Fruit fly (Drosophila melanogaster) whole organism, embryonic: ENCODE measurements around the gene CG7402.

Source experiments
- ATbp ChIP-seq: fragments of 200-800 bp; sonication (Bioruptor generic); optimal IDR thresholded peaks from 2 replicates; lab custom pipeline; 2017; ENCODE audit warnings: missing biosample characterization, mild to moderate bottlenecking, missing genetic modification characterization, missing genetic modification reagents
- Bgb ChIP-seq: fragments of 200-800 bp; sonication (Bioruptor generic); IDR thresholded peaks from 2 replicates; pipeline ENCODE4 v1.3.6; 2022; ENCODE audit warnings: missing biosample characterization, missing genetic modification characterization; ENCODE audit not compliant: partially characterized antibody
- CG12155 ChIP-seq: fragments of 200-800 bp; sonication (Bioruptor generic); optimal IDR thresholded peaks from 3 replicates; lab custom pipeline; 2016; ENCODE audit warnings: missing biosample characterization, missing genetic modification characterization
- CG12769 ChIP-seq: fragments of 200-800 bp; sonication (Bioruptor generic); optimal IDR thresholded peaks from 2 replicates; lab custom pipeline; 2019; ENCODE audit warnings: missing biosample characterization, mild to moderate bottlenecking, missing genetic modification characterization, moderate library complexity
- CG14860 ChIP-seq: fragments of 200-800 bp; sonication (Bioruptor generic); IDR thresholded peaks from 3 replicates; pipeline ENCODE4 v1.3.6; 2022; ENCODE audit warnings: missing biosample characterization, missing genetic modification characterization; ENCODE audit not compliant: partially characterized antibody
- CG15269 ChIP-seq: fragments of 200-800 bp; sonication (Bioruptor generic); optimal IDR thresholded peaks from 2 replicates; lab custom pipeline; 2018; ENCODE audit warnings: missing biosample characterization, mild to moderate bottlenecking, missing genetic modification characterization, moderate library complexity
- CG16813 ChIP-seq: fragments of 200-800 bp; sonication (Bioruptor generic); IDR thresholded peaks from 3 replicates; pipeline ENCODE4 v1.3.6; 2022; ENCODE audit warnings: missing biosample characterization, missing genetic modification characterization; ENCODE audit not compliant: partially characterized antibody
- CG17612 ChIP-seq: fragments of 200-800 bp; sonication (Bioruptor generic); IDR thresholded peaks from 2 replicates; pipeline ENCODE4 v1.3.6; 2022; ENCODE audit warnings: missing biosample characterization, missing genetic modification characterization
- CG34224 ChIP-seq: fragments of 200-800 bp; sonication (Bioruptor generic); IDR thresholded peaks from 3 replicates; pipeline ENCODE4 v1.3.6; 2022; ENCODE audit warnings: missing biosample characterization, missing genetic modification characterization; ENCODE audit not compliant: partially characterized antibody
- CG34422 ChIP-seq: fragments of 200-800 bp; sonication (Bioruptor generic); IDR thresholded peaks from 3 replicates; pipeline ENCODE4 v1.3.6; 2022; ENCODE audit warnings: missing biosample characterization, missing genetic modification characterization
- CG42726 ChIP-seq: fragments of 200-800 bp; sonication (Bioruptor generic); IDR thresholded peaks from 2 replicates; pipeline ENCODE4 v1.3.6; 2022; ENCODE audit warnings: missing biosample characterization, missing genetic modification characterization; ENCODE audit not compliant: partially characterized antibody
- CG7357 ChIP-seq: fragments of 200-800 bp; sonication (Bioruptor generic); IDR thresholded peaks from 3 replicates; pipeline ENCODE4 v1.3.6; 2022; ENCODE audit warnings: missing biosample characterization, missing genetic modification characterization
- CG8290 ChIP-seq, 3 experiments: fragments of 200-800 bp; sonication (Bioruptor generic); optimal IDR thresholded peaks; 2 replicates each; lab custom pipeline; 2016 to 2019; ENCODE audit warnings: missing biosample characterization in 3 of 3, missing genetic modification characterization in 3 of 3, mild to moderate bottlenecking in 2 of 3, moderate library complexity in 1 of 3
- CG9215 ChIP-seq: fragments of 200-800 bp; sonication (Bioruptor generic); IDR thresholded peaks from 2 replicates; pipeline ENCODE4 v1.3.6; 2022; ENCODE audit warnings: missing biosample characterization, missing genetic modification characterization
- Eip74EF ChIP-seq, 2 experiments: fragments of 200-800 bp in 1 of 2; fragments of >200 bp in 1 of 2; sonication (Bioruptor generic) in 1 of 2; optimal IDR thresholded peaks; 2 replicates each; lab custom pipeline; 2017 to 2019; ENCODE audit warnings: missing biosample characterization in 2 of 2, missing genetic modification characterization in 2 of 2, mild to moderate bottlenecking in 1 of 2, moderate library complexity in 1 of 2
- Elba2 ChIP-seq: fragments of 200-800 bp; sonication (Bioruptor generic); optimal IDR thresholded peaks from 3 replicates; lab custom pipeline; 2016; ENCODE audit warnings: missing biosample characterization, missing genetic modification characterization
- Ets65A ChIP-seq: fragments of 200-800 bp; sonication (Bioruptor generic); peaks from one replicate; lab custom pipeline; 2016; ENCODE audit warnings: missing biosample characterization, missing genetic modification characterization
- HLH4C ChIP-seq: fragments of 200-800 bp; sonication (Bioruptor generic); IDR thresholded peaks from 3 replicates; pipeline ENCODE4 v1.3.6; 2022; ENCODE audit warnings: missing biosample characterization, missing genetic modification characterization; ENCODE audit not compliant: partially characterized antibody
- Med ChIP-seq: fragments of 200-800 bp; sonication (Bioruptor generic); peaks from one replicate; lab custom pipeline; 2016; ENCODE audit warnings: missing biosample characterization, missing genetic modification characterization, mild to moderate bottlenecking, inconsistent platforms, moderate library complexity
- Meics ChIP-seq: fragments of 200-800 bp; sonication (Bioruptor generic); optimal IDR thresholded peaks from 2 replicates; lab custom pipeline; 2017; ENCODE audit warnings: missing biosample characterization, mild to moderate bottlenecking, missing genetic modification characterization
- Nf-YB ChIP-seq: fragments of 200-800 bp; sonication (Bioruptor generic); optimal IDR thresholded peaks from 3 replicates; lab custom pipeline; 2019; ENCODE audit warnings: missing biosample characterization, mild to moderate bottlenecking, missing genetic modification characterization, moderate library complexity
- Nf-YC ChIP-seq: fragments of 200-800 bp; optimal IDR thresholded peaks from 3 replicates; lab custom pipeline; 2019; ENCODE audit warnings: missing biosample characterization, mild to moderate bottlenecking, missing genetic modification characterization, moderate library complexity
- NfI ChIP-seq: fragments of 200-800 bp; sonication (Bioruptor generic); optimal IDR thresholded peaks from 3 replicates; lab custom pipeline; 2018; ENCODE audit warnings: missing biosample characterization, mild to moderate bottlenecking, missing genetic modification characterization, moderate library complexity
- Scr ChIP-seq: fragments of 200-800 bp; sonication (Bioruptor generic); IDR thresholded peaks from 2 replicates; pipeline ENCODE4 v1.3.6; 2022; ENCODE audit warnings: missing biosample characterization, missing genetic modification characterization; ENCODE audit not compliant: partially characterized antibody
- Stat92E ChIP-seq, 3 experiments: fragments of >200 bp in 2 of 3; fragments of 200-800 bp in 1 of 3; sonication (Bioruptor generic) in 1 of 3; optimal IDR thresholded peaks; 2 replicates each; lab custom pipeline; 2017 to 2019; ENCODE audit warnings: missing biosample characterization in 3 of 3, missing genetic modification characterization in 3 of 3, mild to moderate bottlenecking in 1 of 3, moderate library complexity in 1 of 3
- abd-A ChIP-seq: fragments of 200-800 bp; sonication (Bioruptor generic); optimal IDR thresholded peaks from 3 replicates; lab custom pipeline; 2019; ENCODE audit warnings: missing biosample characterization, mild to moderate bottlenecking, missing genetic modification characterization, moderate library complexity
- al ChIP-seq: fragments of 200-800 bp; sonication (Bioruptor generic); IDR thresholded peaks from 2 replicates; pipeline ENCODE4 v1.3.6; 2022; ENCODE audit warnings: missing biosample characterization, missing genetic modification characterization
- ato ChIP-seq: fragments of 200-800 bp; sonication (Bioruptor generic); IDR thresholded peaks from 2 replicates; pipeline ENCODE4 v1.3.6; 2022; ENCODE audit warnings: missing biosample characterization, missing genetic modification characterization; ENCODE audit not compliant: partially characterized antibody
- chinmo ChIP-seq: fragments of 200-800 bp; sonication (Bioruptor generic); IDR thresholded peaks from 4 replicates; pipeline ENCODE4 v1.3.6; 2022; ENCODE audit warnings: missing biosample characterization, missing genetic modification characterization; ENCODE audit not compliant: partially characterized antibody
- cwo ChIP-seq: fragments of 200-800 bp; sonication (Bioruptor generic); optimal IDR thresholded peaks from 3 replicates; lab custom pipeline; 2017; ENCODE audit warnings: missing biosample characterization, missing genetic modification characterization, mild to moderate bottlenecking, moderate library complexity, missing genetic modification reagents
- dan ChIP-seq: fragments of 200-800 bp; sonication (Bioruptor generic); IDR thresholded peaks from 2 replicates; pipeline ENCODE4 v1.3.6; 2022; ENCODE audit warnings: missing biosample characterization, missing genetic modification characterization
- ftz-f1 ChIP-seq: fragments of 200-800 bp; sonication (Bioruptor generic); optimal IDR thresholded peaks from 2 replicates; lab custom pipeline; 2016; ENCODE audit warnings: missing biosample characterization, missing genetic modification characterization
- gsb-n ChIP-seq: fragments of 200-800 bp; sonication (Bioruptor generic); optimal IDR thresholded peaks from 3 replicates; lab custom pipeline; 2018; ENCODE audit warnings: missing biosample characterization, mild to moderate bottlenecking, missing genetic modification characterization
- knrl ChIP-seq: fragments of 200-800 bp; sonication (Bioruptor generic); IDR thresholded peaks from 3 replicates; pipeline ENCODE4 v1.3.6; 2022; ENCODE audit warnings: missing biosample characterization, missing genetic modification characterization; ENCODE audit not compliant: partially characterized antibody
- nom ChIP-seq: fragments of 200-800 bp; sonication (Bioruptor generic); optimal IDR thresholded peaks from 2 replicates; lab custom pipeline; 2017; ENCODE audit warnings: missing biosample characterization, missing genetic modification characterization, mild to moderate bottlenecking, moderate library complexity, missing genetic modification reagents
- pita ChIP-seq: fragments of 200-800 bp; sonication (Bioruptor generic); optimal IDR thresholded peaks from 2 replicates; lab custom pipeline; 2017; ENCODE audit warnings: missing biosample characterization, mild to moderate bottlenecking, missing genetic modification characterization
- sd ChIP-seq: fragments of 200-800 bp; sonication (Bioruptor generic); optimal IDR thresholded peaks from 3 replicates; lab custom pipeline; 2018; ENCODE audit warnings: missing biosample characterization, mild to moderate bottlenecking, missing genetic modification characterization, moderate library complexity
- so ChIP-seq: fragments of 200-800 bp; sonication (Bioruptor generic); IDR thresholded peaks from 3 replicates; pipeline ENCODE4 v1.3.6; 2022; ENCODE audit warnings: missing biosample characterization, missing genetic modification characterization
- sug ChIP-seq: fragments of 200-800 bp; optimal IDR thresholded peaks from 2 replicates; lab custom pipeline; 2019; ENCODE audit warnings: missing biosample characterization, mild to moderate bottlenecking, missing genetic modification characterization, moderate library complexity

The CG7402 gene

DNA sequence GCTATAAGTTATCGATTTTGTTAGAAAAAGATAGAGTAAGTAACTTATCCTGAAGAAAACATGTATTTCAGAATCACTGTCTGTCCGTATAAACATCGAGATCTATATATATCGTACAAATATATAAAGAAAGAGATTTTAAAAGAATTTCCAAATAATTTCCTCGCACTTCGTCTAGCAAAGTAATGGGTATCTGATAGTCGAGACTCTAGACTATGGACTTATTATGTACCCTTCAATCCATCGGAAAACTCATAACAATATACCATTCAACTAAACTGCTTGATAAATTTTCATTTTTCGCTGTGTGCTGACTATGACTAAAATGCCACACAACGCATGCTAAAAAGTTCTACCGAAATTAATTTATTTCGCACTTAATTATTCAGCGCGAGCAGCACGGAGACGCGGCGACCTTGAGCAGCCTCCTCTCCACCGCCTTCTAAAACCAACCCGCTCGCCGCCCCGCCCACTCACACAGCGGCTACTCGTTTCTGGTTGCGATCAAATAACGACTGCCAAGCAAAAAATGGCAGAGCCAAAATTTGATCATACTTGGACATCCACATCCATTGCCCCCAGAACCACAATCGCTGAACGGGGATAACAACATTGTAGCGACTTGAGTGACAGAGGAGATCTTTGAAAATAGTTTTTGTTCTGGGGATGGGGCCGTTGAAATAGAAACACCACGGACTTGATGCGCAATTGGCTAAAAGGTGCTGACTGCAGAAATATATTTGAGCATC lies 28.5 kb downstream of the CG7402 start (continued):
- peak; percentile 65 for TF ChIP-seq CG12769
- TF ChIP-seq CG16813 = peak; percentile 60
- peak; percentile 16 for TF ChIP-seq sd (tag; lab: Kevin White, UChicago)
- TF ChIP-seq so (GFP tag; lab: Robert Waterston, UW) = no peak
- TF ChIP-seq Med = peak; percentile 35
- peak; percentile 4 for TF ChIP-seq Meics (GFP tag; lab: Kevin White, UChicago)
- peak; percentile 43; the same call in 2 of the 3 replicates for TF ChIP-seq CG14860 (GFP tag; lab: Robert Waterston, UW)
- TF ChIP-seq Nf-YB = no peak
- no peak for TF ChIP-seq Stat92E (GFP tag; optimal IDR thresholded peaks at IDR 0.05; lab: Kevin White, UChicago)
- TF ChIP-seq ato = peak; percentile 42; the same call in 1 of the 2 replicates
- peak; percentile 55; the same call in 1 of the 3 replicates for TF ChIP-seq CG34224 (GFP tag; lab: Robert Waterston, UW)
- peak; percentile 39; the same call in 1 of the 2 replicates for TF ChIP-seq Scr (GFP tag; lab: Robert Waterston, UW)
- no peak for TF ChIP-seq CG34422 (GFP tag; lab: Robert Waterston, UW)
- TF ChIP-seq HLH4C = peak; percentile 72
- peak; percentile 41; the same call in 1 of the 2 replicates for TF ChIP-seq Bgb
- peak; percentile 88; the same call in 2 of the 4 replicates for TF ChIP-seq chinmo (GFP tag; lab: Robert Waterston, UW)
- TF ChIP-seq, all 482 proteins: peak for 25

DNA sequence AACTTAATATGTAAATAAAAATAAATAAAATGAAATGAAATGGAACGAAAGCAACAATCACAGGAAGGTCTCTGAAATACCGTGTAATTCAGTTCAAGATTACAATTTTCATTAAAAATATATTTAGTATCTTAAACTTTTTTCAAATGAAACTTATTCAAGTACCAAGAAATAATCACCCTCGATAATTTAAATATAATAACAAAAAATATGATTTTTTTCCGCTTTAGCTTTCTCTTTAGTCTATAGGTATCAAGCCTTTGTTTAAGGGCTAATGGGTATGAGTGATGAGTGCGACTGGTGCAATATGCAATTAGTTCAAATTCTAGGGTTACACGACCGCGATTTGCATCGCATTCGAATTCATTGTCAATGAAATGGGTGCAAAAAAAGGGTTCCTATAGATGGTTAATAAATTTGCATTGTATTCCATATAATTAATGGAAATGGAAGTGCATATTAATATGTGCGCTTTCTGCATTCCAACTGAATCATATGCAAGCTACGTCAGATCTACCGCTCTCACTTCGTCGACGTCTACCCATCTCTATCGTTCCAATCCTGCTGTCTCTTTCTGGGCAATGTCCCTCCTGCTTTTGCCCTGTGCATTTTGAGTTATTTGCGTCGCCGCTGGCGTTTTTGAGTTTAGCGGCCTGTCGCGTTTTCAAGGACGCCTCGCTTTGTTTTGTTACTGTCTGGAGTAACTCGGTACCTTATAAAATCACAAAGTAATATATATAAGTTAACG lies 30.4 kb downstream of the CG7402 start:
- no peak for TF ChIP-seq CG17612 (GFP tag; lab: Robert Waterston, UW)
- TF ChIP-seq Ets65A (GFP tag; lab: Kevin White, UChicago) = peak; percentile 56
- no peak for TF ChIP-seq al (GFP tag; lab: Robert Waterston, UW)
- peak; percentile 15 for TF ChIP-seq nom

DNA sequence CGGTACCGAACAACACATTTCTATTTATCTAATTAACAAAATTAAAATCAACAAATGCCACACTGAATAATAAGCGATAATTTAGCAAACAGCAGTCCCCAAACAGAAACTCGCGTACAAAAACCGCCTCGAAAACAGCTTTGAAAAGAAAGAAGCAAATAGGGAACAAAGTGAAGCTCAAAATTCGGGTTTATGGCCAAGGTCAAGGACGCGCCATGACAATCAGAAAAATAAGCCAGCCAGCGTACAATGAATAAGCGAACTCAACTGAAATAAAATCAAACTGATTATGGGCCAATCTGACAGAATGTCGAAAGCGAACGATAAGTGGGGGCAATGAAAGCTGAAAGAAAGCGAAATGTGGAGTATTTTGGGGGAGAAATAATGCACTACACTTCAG lies 34.0 kb downstream of the CG7402 start:
- TF ChIP-seq ftz-f1 (GFP tag; lab: Kevin White, UChicago) (peak; percentile 62), CG9215 (GFP tag; lab: Robert Waterston, UW) (no peak)
- TF ChIP-seq, all 482 proteins: peak for 1

DNA sequence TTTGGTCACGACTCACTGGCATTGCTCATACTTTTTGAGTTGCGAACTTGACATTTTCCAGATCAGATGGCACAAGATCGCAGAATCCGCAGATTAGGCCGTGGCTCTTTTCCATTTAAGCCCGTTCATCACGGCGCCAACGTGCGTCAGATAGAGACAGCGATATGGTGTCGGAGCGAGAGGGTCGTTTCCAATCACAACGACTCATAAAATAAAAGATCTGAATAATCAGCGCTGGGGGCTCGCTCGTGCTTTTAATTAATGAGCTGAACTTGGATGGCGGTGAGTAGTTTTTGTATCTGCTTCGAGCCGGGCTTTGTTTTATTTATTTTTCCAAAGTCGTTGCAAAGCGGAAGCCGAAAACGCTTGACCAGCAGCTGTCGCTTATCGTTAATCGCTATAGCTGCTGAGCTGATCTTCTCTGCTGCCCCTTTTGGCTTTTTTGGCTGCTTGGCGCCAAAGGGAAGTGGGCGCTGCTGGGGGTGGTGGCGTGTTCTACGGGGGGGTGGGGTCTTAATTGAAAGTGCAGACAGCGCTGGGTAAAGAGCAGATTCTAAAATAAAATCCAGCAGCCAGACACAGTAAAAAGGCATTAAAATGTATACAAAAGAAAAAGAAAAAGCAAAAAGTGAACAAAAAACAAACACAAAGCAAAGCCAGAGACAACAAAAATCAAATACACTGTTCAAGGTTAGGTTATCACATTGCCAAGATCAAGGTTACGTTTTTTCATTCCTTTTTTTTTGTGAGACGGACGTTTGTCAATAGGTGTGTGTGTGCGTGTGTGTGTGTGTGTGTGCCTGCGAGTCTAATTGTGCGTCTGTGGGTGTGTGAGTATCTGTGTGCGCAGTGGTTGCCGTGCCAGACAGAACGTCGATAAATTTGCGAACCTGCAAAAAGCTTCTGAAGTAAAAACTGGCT lies 34.9 kb downstream of the CG7402 start:
- TF ChIP-seq pita = no peak
- TF ChIP-seq CG12155 = no peak
- TF ChIP-seq CG7357 = no peak
- TF ChIP-seq CG15269 (tag; lab: Kevin White, UChicago) = peak; percentile 24
- TF ChIP-seq Eip74EF (GFP tag; optimal IDR thresholded peaks at IDR 0.05; lab: Kevin White, UChicago) = peak in 1 of 2 experiments; percentile 81
- no peak for TF ChIP-seq CG42726
- no peak for TF ChIP-seq CG8290 (GFP tag; optimal IDR thresholded peaks at IDR 0.05; lab: Kevin White, UChicago)
- peak in 1 of 2 experiments; percentile 15 for TF ChIP-seq CG8290 (tag; optimal IDR thresholded peaks at IDR 0.05; lab: Kevin White, UChicago)
- TF ChIP-seq gsb-n (tag; lab: Kevin White, UChicago) = no peak
- TF ChIP-seq NfI (GFP tag; lab: Kevin White, UChicago) = no peak
- peak; percentile 8 for TF ChIP-seq ATbp (GFP tag; lab: Kevin White, UChicago)
- TF ChIP-seq cwo (GFP tag; lab: Kevin White, UChicago) = peak; percentile 69
- peak; percentile 90 for TF ChIP-seq sug (tag; lab: Kevin White, UChicago)
- TF ChIP-seq abd-A = peak; percentile 92
- no peak for TF ChIP-seq knrl (GFP tag; lab: Robert Waterston, UW)
- TF ChIP-seq Elba2 = peak; percentile 15
- TF ChIP-seq dan (GFP tag; lab: Robert Waterston, UW) = no peak
- TF ChIP-seq Nf-YC = peak; percentile 7
